Worm (Caenorhabditis elegans): Measurements from ENCODE around the gene C18D11.10.

Gene C18D11.10

DNA sequence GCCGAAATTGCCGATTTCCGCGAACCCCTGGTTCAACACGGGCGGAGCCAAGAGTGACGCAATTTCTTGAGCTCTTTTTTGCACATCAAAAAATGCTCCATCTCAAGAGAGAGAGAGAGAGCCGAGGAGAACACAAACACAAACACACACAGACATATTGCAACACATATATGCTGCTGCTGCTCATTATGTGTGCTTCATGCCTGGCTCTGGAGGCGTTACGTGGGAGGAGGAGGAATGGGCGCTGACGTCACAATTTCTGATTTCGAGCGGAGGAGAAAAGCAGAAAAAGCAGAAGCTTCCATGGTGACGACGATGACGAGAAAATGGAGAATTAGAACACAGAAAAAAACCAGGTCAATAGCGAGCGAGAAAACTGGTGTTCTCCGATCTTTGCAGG, 28.5 kb downstream of the C18D11.10 start:
- TF ChIP-seq aly-2 (tag; optimal IDR thresholded peaks at IDR 0.05) (no peak), Y55F3AM.14 (GFP tag; optimal IDR thresholded peaks at IDR 0.05) (peak; percentile 13), unc-55 (GFP tag; optimal IDR thresholded peaks at IDR 0.05) (no peak), sem-4 (tag; optimal IDR thresholded peaks at IDR 0.05) (no peak), dmd-4 (tag; optimal IDR thresholded peaks at IDR 0.05) (no peak), zag-1 (tag; optimal IDR thresholded peaks at IDR 0.05) (no peak), lsy-2 (tag; optimal IDR thresholded peaks at IDR 0.05) (peak in 1 of 2 experiments; percentile 27), crh-2 (tag; optimal IDR thresholded peaks at IDR 0.05) (peak; percentile 9), nhr-23 (tag; optimal IDR thresholded peaks at IDR 0.05) (no peak), nhr-11 (tag; optimal IDR thresholded peaks at IDR 0.05) (no peak), mbf-1 (tag; optimal IDR thresholded peaks at IDR 0.05) (no peak), lin-13 (GFP tag; optimal IDR thresholded peaks at IDR 0.05) (no peak), unc-62 (GFP tag; optimal IDR thresholded peaks at IDR 0.05) (no peak), peb-1 (tag; optimal IDR thresholded peaks at IDR 0.05) (no peak), sma-3 (GFP tag; optimal IDR thresholded peaks at IDR 0.05) (no peak), blmp-1 (tag; optimal IDR thresholded peaks at IDR 0.05; ENCODE audit: insufficient read depth) (no peak), ztf-11 (tag; optimal IDR thresholded peaks at IDR 0.05) (no peak), nhr-25 (tag; optimal IDR thresholded peaks at IDR 0.05) (no peak), ceh-82 (tag; optimal IDR thresholded peaks at IDR 0.05) (no peak), snpc-4 (tag; optimal IDR thresholded peaks at IDR 0.05) (no peak), nhr-10 (tag; optimal IDR thresholded peaks at IDR 0.05) (no peak), alr-1 (tag; optimal IDR thresholded peaks at IDR 0.05) (no peak), unc-39 (tag; optimal IDR thresholded peaks at IDR 0.05) (no peak), C34F6.9 (tag; optimal IDR thresholded peaks at IDR 0.05) (peak; percentile 36), ztf-4 (tag; optimal IDR thresholded peaks at IDR 0.05) (no peak), mdl-1 (tag; optimal IDR thresholded peaks at IDR 0.05) (no peak), mab-5 (tag; optimal IDR thresholded peaks at IDR 0.05) (no peak), nhr-129 (tag; optimal IDR thresholded peaks at IDR 0.05) (peak; percentile 30), nhr-6 (tag; optimal IDR thresholded peaks at IDR 0.05) (no peak), nhr-77 (tag; optimal IDR thresholded peaks at IDR 0.05) (no peak), lin-11 (tag; optimal IDR thresholded peaks at IDR 0.05) (peak; percentile 12)

ce11 chrIII:11836734-11837133, 29.2 kb downstream of the C18D11.10 start:
- TF ChIP-seq unc-55 (GFP tag; optimal IDR thresholded peaks at IDR 0.05) (peak; percentile 27), lsy-2 (tag; optimal IDR thresholded peaks at IDR 0.05) (no peak), skn-1 (tag; optimal IDR thresholded peaks at IDR 0.05) (peak; percentile 61)

ce11 chrIII:11841728-11842127, 34.2 kb downstream of the C18D11.10 start:
- TF ChIP-seq mab-5 (tag; optimal IDR thresholded peaks at IDR 0.05) (no peak), Y55F3AM.14 (GFP tag; optimal IDR thresholded peaks at IDR 0.05) (no peak), R02D3.7 (tag; optimal IDR thresholded peaks at IDR 0.05) (no peak), F13H6.1 (tag; optimal IDR thresholded peaks at IDR 0.05) (no peak), unc-55 (GFP tag; optimal IDR thresholded peaks at IDR 0.05) (no peak), nhr-12 (tag; optimal IDR thresholded peaks at IDR 0.05) (no peak), ztf-11 (tag; optimal IDR thresholded peaks at IDR 0.05) (no peak), lin-11 (tag; optimal IDR thresholded peaks at IDR 0.05) (no peak), fos-1 (tag; optimal IDR thresholded peaks at IDR 0.05) (no peak), peb-1 (tag; optimal IDR thresholded peaks at IDR 0.05) (no peak), snpc-4 (tag; optimal IDR thresholded peaks at IDR 0.05) (no peak), mdl-1 (tag; optimal IDR thresholded peaks at IDR 0.05) (no peak)

DNA sequence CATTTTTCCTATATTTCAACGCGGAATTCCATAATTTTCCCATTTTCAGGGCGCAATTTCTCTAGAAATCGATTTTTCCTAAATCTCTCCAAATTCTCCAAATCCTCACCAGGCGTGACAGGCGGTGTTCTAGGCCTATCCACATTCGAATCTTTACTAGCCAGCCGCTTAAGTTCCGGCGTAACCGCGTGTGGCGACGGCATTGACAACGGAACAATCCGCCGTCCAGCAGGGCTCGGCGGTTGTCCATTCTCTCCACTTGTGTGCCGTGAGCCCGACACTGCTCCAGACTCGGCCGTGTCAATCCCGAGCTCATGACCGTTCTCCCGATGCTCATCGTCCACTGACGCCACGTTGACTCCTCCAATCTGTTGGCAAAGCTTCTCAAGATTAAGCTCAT, 35.5 kb downstream of the C18D11.10 start:
- no peak for TF ChIP-seq ama-1 (optimal IDR thresholded peaks at IDR 0.05)
- no peak for TF ChIP-seq ztf-11 (tag; optimal IDR thresholded peaks at IDR 0.05)
- TF ChIP-seq egl-27 (tag; optimal IDR thresholded peaks at IDR 0.05) = no peak
- no peak for TF ChIP-seq nhr-25 (tag; optimal IDR thresholded peaks at IDR 0.05)
- TF ChIP-seq zag-1 (tag; optimal IDR thresholded peaks at IDR 0.05) = no peak

- TF ChIP-seq sma-3 (GFP tag; optimal IDR thresholded peaks at IDR 0.05) (no peak), mab-5 (tag; optimal IDR thresholded peaks at IDR 0.05) (no peak), nhr-129 (tag; optimal IDR thresholded peaks at IDR 0.05) (no peak), gmeb-1 (tag; optimal IDR thresholded peaks at IDR 0.05) (no peak), snpc-4 (tag; optimal IDR thresholded peaks at IDR 0.05) (no peak), unc-55 (GFP tag; optimal IDR thresholded peaks at IDR 0.05) (no peak), ztf-11 (tag; optimal IDR thresholded peaks at IDR 0.05) (no peak), crh-2 (tag; optimal IDR thresholded peaks at IDR 0.05) (no peak), nhr-25 (tag; optimal IDR thresholded peaks at IDR 0.05) (no peak), alr-1 (tag; optimal IDR thresholded peaks at IDR 0.05) (no peak), zag-1 (tag; optimal IDR thresholded peaks at IDR 0.05) (no peak), sem-4 (tag; optimal IDR thresholded peaks at IDR 0.05) (no peak), blmp-1 (tag; optimal IDR thresholded peaks at IDR 0.05; ENCODE audit: insufficient read depth) (no peak), nhr-11 (tag; optimal IDR thresholded peaks at IDR 0.05) (no peak), egl-27 (tag; optimal IDR thresholded peaks at IDR 0.05) (no peak), skn-1 (tag; optimal IDR thresholded peaks at IDR 0.05) (no peak), lin-13 (GFP tag; optimal IDR thresholded peaks at IDR 0.05) (no peak)
These were observed 38.8 kb downstream of the C18D11.10 start, which contains the start of gene ntl-3 for ce11 chrIII:11846365-11846764. ntl-3 (minus strand) TSS chrIII:11846465.
